Fruit fly (Drosophila melanogaster): ENCODE results near the gene crb.

Gene crb

dm6 chr3R:24293171-24293570 is 1.7 kb upstream of the crb start (continued):
- TF ChIP-seq Ravus (GFP tag; IDR thresholded peaks at IDR 0.05): no peak
- TF ChIP-seq CG8924 (tag; optimal IDR thresholded peaks at IDR 0.05): peak; percentile 22
- no peak for TF ChIP-seq psq (GFP tag; optimal IDR thresholded peaks at IDR 0.05)
- TF ChIP-seq onecut (GFP tag; IDR thresholded peaks at IDR 0.05): no peak
- no peak for TF ChIP-seq gcm2 (GFP tag; optimal IDR thresholded peaks at IDR 0.05)
- TF ChIP-seq Abd-B (GFP tag; optimal IDR thresholded peaks at IDR 0.05): no peak
- peak; percentile 60 for TF ChIP-seq CG2678 (tag; optimal IDR thresholded peaks at IDR 0.05)
- no peak for TF ChIP-seq Tbp (GFP tag; optimal IDR thresholded peaks at IDR 0.05)
- no peak for TF ChIP-seq bcd (GFP tag; optimal IDR thresholded peaks at IDR 0.05)
- TF ChIP-seq CG14441 (GFP tag; IDR thresholded peaks at IDR 0.05): no peak
- no peak for TF ChIP-seq sug (tag; optimal IDR thresholded peaks at IDR 0.05)
- TF ChIP-seq CG7839 (tag; optimal IDR thresholded peaks at IDR 0.05): no peak
- TF ChIP-seq CkIIα-i1 (GFP tag; IDR thresholded peaks at IDR 0.05): no peak
- TF ChIP-seq CG5953 (GFP tag; IDR thresholded peaks at IDR 0.05): no peak
- no peak for TF ChIP-seq abd-A (tag; optimal IDR thresholded peaks at IDR 0.05)
- TF ChIP-seq BtbVII (GFP tag; optimal IDR thresholded peaks at IDR 0.05): no peak
- no peak for TF ChIP-seq Camta (GFP tag; optimal IDR thresholded peaks at IDR 0.05)
- peak; percentile 52 for TF ChIP-seq HLHmδ (GFP tag; optimal IDR thresholded peaks at IDR 0.05)
- TF ChIP-seq CG2199 (GFP tag; IDR thresholded peaks at IDR 0.05): no peak
- no peak for TF ChIP-seq cg (GFP tag; optimal IDR thresholded peaks at IDR 0.05)
- peak; percentile 48 for TF ChIP-seq gsb-n (tag; optimal IDR thresholded peaks at IDR 0.05)
- no peak for TF ChIP-seq Myb (GFP tag; optimal IDR thresholded peaks at IDR 0.05)
- no peak for TF ChIP-seq hkb (optimal IDR thresholded peaks at IDR 0.05)
- TF ChIP-seq hkb (GFP tag; IDR thresholded peaks at IDR 0.05): no peak
- no peak for TF ChIP-seq maf-S (GFP tag; optimal IDR thresholded peaks at IDR 0.05)
- TF ChIP-seq CG10462 (GFP tag; optimal IDR thresholded peaks at IDR 0.05): no peak
- no peak for TF ChIP-seq Atf-2 (GFP tag; optimal IDR thresholded peaks at IDR 0.05)
- no peak for TF ChIP-seq CG3838 (GFP tag; optimal IDR thresholded peaks at IDR 0.05)
- TF ChIP-seq wdn (GFP tag; IDR thresholded peaks at IDR 0.05): no peak
- TF ChIP-seq Neu2 (GFP tag; optimal IDR thresholded peaks at IDR 0.05; ENCODE audit: borderline replicate concordance): no peak
- TF ChIP-seq D (optimal IDR thresholded peaks at IDR 0.05): no peak
- TF ChIP-seq D (GFP tag; optimal IDR thresholded peaks at IDR 0.05): peak; percentile 46
- no peak for TF ChIP-seq CG43689 (GFP tag; IDR thresholded peaks at IDR 0.05)
- no peak for TF ChIP-seq stc (GFP tag; IDR thresholded peaks at IDR 0.05)
- TF ChIP-seq CG17912 (GFP tag; optimal IDR thresholded peaks at IDR 0.05): no peak
- no peak for TF ChIP-seq grau (tag; optimal IDR thresholded peaks at IDR 0.05)
- peak; percentile 60 for TF ChIP-seq CG17359 (tag; optimal IDR thresholded peaks at IDR 0.05)
- TF ChIP-seq CG8388 (GFP tag; optimal IDR thresholded peaks at IDR 0.05): peak; percentile 14
- no peak for TF ChIP-seq CG13894 (tag; optimal IDR thresholded peaks at IDR 0.05)
- no peak for TF ChIP-seq ase (GFP tag; IDR thresholded peaks at IDR 0.05)
- no peak for TF ChIP-seq Med (GFP tag)
- TF ChIP-seq Poxn (GFP tag; IDR thresholded peaks at IDR 0.05): no peak
- no peak for TF ChIP-seq Atf3 (GFP tag; optimal IDR thresholded peaks at IDR 0.05)
- no peak for TF ChIP-seq esg (GFP tag; conservative IDR thresholded peaks at IDR 0.05)
- TF ChIP-seq CoRest (tag; optimal IDR thresholded peaks at IDR 0.05): no peak
- no peak for TF ChIP-seq bbx (GFP tag; IDR thresholded peaks at IDR 0.05; ENCODE audit: partially characterized antibody)
- TF ChIP-seq Hmr (GFP tag; optimal IDR thresholded peaks at IDR 0.05): no peak
- no peak for TF ChIP-seq CG7357 (GFP tag; IDR thresholded peaks at IDR 0.05)
- peak; percentile 8 for TF ChIP-seq CG9727 (GFP tag; optimal IDR thresholded peaks at IDR 0.05)
- no peak for TF ChIP-seq ci (GFP tag; IDR thresholded peaks at IDR 0.05)
- TF ChIP-seq CG1792 (GFP tag; optimal IDR thresholded peaks at IDR 0.05): no peak
- no peak for TF ChIP-seq az2 (GFP tag; optimal IDR thresholded peaks at IDR 0.05)
- TF ChIP-seq MBD-R2 (GFP tag; IDR thresholded peaks at IDR 0.05): no peak

All from whole organism, embryonic.